Worm (Caenorhabditis elegans) whole organism, early embryonic: Measurements from ENCODE around the gene sams-4.

Experiments used
- F13C5.2 ChIP-seq: sonication (generic microtip); optimal IDR thresholded peaks from 2 replicates; lab custom pipeline; 2017; ENCODE audit warnings: mild to moderate bottlenecking, missing genetic modification characterization, inconsistent platforms, missing compliant biosample characterization
- ama-1 ChIP-seq: fragments of 150-350 bp; optimal IDR thresholded peaks from 2 replicates; lab custom pipeline; 2014
- ceh-13 ChIP-seq: fragments of 200-800 bp; sonication (Bioruptor generic); optimal IDR thresholded peaks from 2 replicates; lab custom pipeline; 2018; ENCODE audit warnings: mild to moderate bottlenecking, missing genetic modification characterization, missing compliant biosample characterization
- ets-7 ChIP-seq: sonication (generic microtip); optimal IDR thresholded peaks from 2 replicates; lab custom pipeline; 2016; ENCODE audit warnings: missing genotype, missing genetic modification characterization, missing compliant biosample characterization
- flt-1 ChIP-seq: fragments of 200-800 bp; sonication (Bioruptor generic); IDR thresholded peaks from 2 replicates; pipeline ENCODE4 v1.3.6; 2022; ENCODE audit warnings: missing genetic modification characterization, missing compliant biosample characterization
- hmbx-1 ChIP-seq: sonication (generic microtip); optimal IDR thresholded peaks from 2 replicates; lab custom pipeline; 2016; ENCODE audit warnings: mild to moderate bottlenecking, missing genetic modification characterization, missing compliant biosample characterization
- hnd-1 ChIP-seq: sonication (generic microtip); optimal IDR thresholded peaks from 2 replicates; lab custom pipeline; 2016; ENCODE audit warnings: missing genetic modification characterization, missing compliant biosample characterization
- pes-1 ChIP-seq: fragments of 200-800 bp; sonication (Bioruptor generic); IDR thresholded peaks from 2 replicates; pipeline ENCODE4 v1.3.6; 2022; ENCODE audit warnings: missing genetic modification reagents, missing genetic modification characterization, missing compliant biosample characterization
- scrt-1 ChIP-seq: fragments of 200-800 bp; sonication (Bioruptor generic); IDR thresholded peaks from 2 replicates; pipeline ENCODE4 v1.3.6; 2022; ENCODE audit warnings: missing genetic modification characterization, missing compliant biosample characterization
- sea-1 ChIP-seq: fragments of 200-800 bp; sonication (Bioruptor generic); conservative IDR thresholded peaks from 2 replicates; pipeline ENCODE4 v1.3.6; 2022; ENCODE audit warnings: missing genetic modification characterization, missing compliant biosample characterization
- tbx-11 ChIP-seq: fragments of 200-800 bp; sonication (Bioruptor generic); IDR thresholded peaks from 2 replicates; pipeline ENCODE4 v1.3.6; 2022; ENCODE audit warnings: missing genetic modification characterization, missing compliant biosample characterization
- tbx-37 ChIP-seq: fragments of 200-800 bp; sonication (Bioruptor generic); conservative IDR thresholded peaks from 2 replicates; pipeline ENCODE4 v1.3.6; 2022; ENCODE audit warnings: missing genetic modification reagents, missing genetic modification characterization, missing compliant biosample characterization

DNA sequence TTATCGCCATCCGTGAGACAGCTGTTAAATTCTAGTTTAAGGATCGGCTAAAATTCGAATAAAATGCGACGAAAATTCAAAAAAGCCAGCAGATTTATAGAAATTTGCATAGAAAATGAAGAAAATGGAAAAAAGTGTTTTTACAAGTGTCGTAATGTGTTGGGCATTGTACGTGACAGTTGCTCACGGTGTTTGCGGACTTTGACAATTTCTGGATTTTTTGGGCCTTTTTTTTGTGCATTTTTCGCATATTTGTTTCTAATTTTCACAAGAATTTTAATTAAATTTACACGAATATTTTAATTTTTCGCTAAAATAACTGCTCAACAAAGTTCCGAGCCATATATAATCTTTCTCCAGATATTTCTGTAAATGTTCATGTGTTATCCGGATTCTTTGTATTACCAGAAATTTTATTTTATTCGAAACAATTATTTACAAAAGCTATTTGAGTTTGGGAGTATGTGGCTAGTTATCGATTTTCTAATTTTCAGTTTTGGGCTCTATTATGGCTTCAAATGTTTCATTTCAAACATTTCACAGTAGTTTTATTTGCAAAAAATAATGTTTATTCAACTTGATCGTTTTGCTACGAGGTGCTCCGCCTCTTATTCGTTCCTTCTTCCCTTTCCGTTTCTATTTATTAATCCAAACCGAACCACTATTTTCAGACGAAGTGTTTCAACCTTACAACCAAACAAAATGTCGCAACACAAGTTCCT lies 2.0 kb upstream of the sams-4 start, which contains the start of gene sams-3:
- no peak for TF ChIP-seq flt-1 (GFP tag; lab: Robert Waterston, UW)
- TF ChIP-seq ama-1 = no peak
- no peak for TF ChIP-seq hnd-1 (tag; lab: Kevin White, UChicago)
- no peak for TF ChIP-seq sea-1
- TF ChIP-seq tbx-11 (GFP tag; lab: Robert Waterston, UW) = no peak
- no peak for TF ChIP-seq ets-7 (tag; lab: Kevin White, UChicago)
- no peak for TF ChIP-seq hmbx-1 (tag; lab: Kevin White, UChicago)
- TF ChIP-seq tbx-37 (GFP tag; lab: Robert Waterston, UW) = no peak
- TF ChIP-seq pes-1 (GFP tag; lab: Robert Waterston, UW) = no peak
- TF ChIP-seq scrt-1 (GFP tag; lab: Robert Waterston, UW) = no peak
- TF ChIP-seq F13C5.2 (tag; lab: Kevin White, UChicago) = peak; percentile 25
- no peak for TF ChIP-seq ceh-13
